Fruit fly (Drosophila melanogaster): Measurements from ENCODE around the gene Lar.

The Lar gene

DNA sequence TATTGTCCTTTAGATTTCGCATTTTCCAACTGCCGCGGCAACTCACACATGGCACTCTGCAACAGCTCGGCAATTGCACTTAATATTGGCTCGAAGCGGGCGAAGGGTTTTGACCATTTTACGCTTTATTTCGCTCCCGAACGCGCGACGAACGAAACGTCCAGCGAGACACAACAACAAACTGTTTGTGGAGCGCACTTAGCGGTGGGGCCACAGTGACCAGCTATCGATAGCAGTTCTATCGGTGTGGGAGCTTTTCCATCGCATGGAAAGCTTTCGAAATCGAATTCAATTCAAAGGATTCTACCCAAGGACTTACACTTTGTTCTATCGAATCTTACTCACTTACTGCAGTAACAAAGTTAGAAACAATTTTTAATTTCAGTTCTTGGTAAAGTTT lies 170.3 kb downstream of the Lar start, which contains the start of gene CG10631:
TSS of gene CG10631 (minus strand) at position 189 of the 400 bp plus-strand sequence.
- TF ChIP-seq Mnt (GFP tag; optimal IDR thresholded peaks at IDR 0.05) (peak; percentile 7), kay (GFP tag; ENCODE audit: borderline replicate concordance) (no peak), CG5204 (GFP tag; optimal IDR thresholded peaks at IDR 0.05) (no peak), CG33017 (tag; optimal IDR thresholded peaks at IDR 0.05) (no peak), Hr96 (GFP tag; optimal IDR thresholded peaks at IDR 0.05) (no peak), bab1 (GFP tag; optimal IDR thresholded peaks at IDR 0.05) (peak; percentile 69), tj (GFP tag; optimal IDR thresholded peaks at IDR 0.05) (no peak), cic (GFP tag; optimal IDR thresholded peaks at IDR 0.05) (no peak)

DNA sequence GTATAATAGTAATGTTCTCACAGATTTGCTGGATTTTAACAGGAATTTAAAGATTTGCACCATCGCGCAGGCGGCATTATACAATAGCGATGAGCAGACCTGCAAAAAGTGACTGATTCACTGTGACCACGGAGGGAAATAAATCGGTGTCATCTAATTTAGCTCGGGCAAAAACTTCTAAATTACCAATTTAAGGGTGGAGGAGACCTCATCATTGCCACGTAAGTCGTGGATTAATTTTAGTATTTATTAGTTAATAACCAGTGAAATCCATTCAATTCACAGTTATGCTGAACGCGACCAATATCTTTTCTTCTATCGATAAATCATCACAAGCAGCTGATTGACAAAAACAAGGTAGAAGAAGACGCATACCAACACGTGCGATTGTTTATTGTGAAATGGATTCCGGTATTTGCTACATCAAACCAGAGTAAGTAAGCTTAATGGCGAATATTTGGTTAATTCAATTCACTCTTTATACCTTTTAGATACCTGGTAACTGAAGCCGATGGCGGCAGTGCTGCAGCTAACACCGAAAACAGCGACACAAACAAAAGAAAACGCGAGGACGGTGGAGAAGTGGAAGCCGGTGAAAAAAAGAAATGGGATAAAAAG lies 172.2 kb downstream of the Lar start, which contains the start of the genes CG10628 and Dus3:
TSS of gene CG10628 (minus strand) at position 105 of the 618 bp plus-strand sequence.
TSS of gene Dus3 (plus strand) at position 369 of the 618 bp plus-strand sequence.
- peak; percentile 81 for TF ChIP-seq CG7045 (GFP tag; optimal IDR thresholded peaks at IDR 0.05)
- peak; percentile 20 for TF ChIP-seq cic (GFP tag; optimal IDR thresholded peaks at IDR 0.05)
- peak; percentile 98 for TF ChIP-seq Mnt (GFP tag; optimal IDR thresholded peaks at IDR 0.05)
- peak; percentile 72 for TF ChIP-seq Clk (GFP tag; optimal IDR thresholded peaks at IDR 0.05)
- peak; percentile 86 for TF ChIP-seq CG7101 (tag; optimal IDR thresholded peaks at IDR 0.05)
- TF ChIP-seq CG14711 (tag; optimal IDR thresholded peaks at IDR 0.05), result peak; percentile 78
- TF ChIP-seq Hr96 (GFP tag; optimal IDR thresholded peaks at IDR 0.05), result peak; percentile 80
- peak; percentile 60 for TF ChIP-seq tj (GFP tag; optimal IDR thresholded peaks at IDR 0.05)
- peak; percentile 62 for TF ChIP-seq pad (GFP tag; optimal IDR thresholded peaks at IDR 0.05)
- TF ChIP-seq Crg-1 (GFP tag; optimal IDR thresholded peaks at IDR 0.05), result peak; percentile 62
- peak; percentile 81 for TF ChIP-seq CG1620 (GFP tag; optimal IDR thresholded peaks at IDR 0.05)
- TF ChIP-seq cnc (optimal IDR thresholded peaks at IDR 0.05), result no peak
- no peak for TF ChIP-seq kay (GFP tag; ENCODE audit: borderline replicate concordance)
- peak; percentile 82 for TF ChIP-seq CG12768 (GFP tag; optimal IDR thresholded peaks at IDR 0.05)
- peak; percentile 81 for TF ChIP-seq CG33017 (tag; optimal IDR thresholded peaks at IDR 0.05)
- peak; percentile 85 for TF ChIP-seq CG11617 (GFP tag; optimal IDR thresholded peaks at IDR 0.05)
- peak; percentile 60 for TF ChIP-seq ovo (GFP tag; optimal IDR thresholded peaks at IDR 0.05)
- TF ChIP-seq toe (GFP tag; optimal IDR thresholded peaks at IDR 0.05), result peak; percentile 88
- peak; percentile 82 for TF ChIP-seq bab1 (GFP tag; optimal IDR thresholded peaks at IDR 0.05)
- peak; percentile 88 for TF ChIP-seq CG5204 (GFP tag; optimal IDR thresholded peaks at IDR 0.05)

DNA sequence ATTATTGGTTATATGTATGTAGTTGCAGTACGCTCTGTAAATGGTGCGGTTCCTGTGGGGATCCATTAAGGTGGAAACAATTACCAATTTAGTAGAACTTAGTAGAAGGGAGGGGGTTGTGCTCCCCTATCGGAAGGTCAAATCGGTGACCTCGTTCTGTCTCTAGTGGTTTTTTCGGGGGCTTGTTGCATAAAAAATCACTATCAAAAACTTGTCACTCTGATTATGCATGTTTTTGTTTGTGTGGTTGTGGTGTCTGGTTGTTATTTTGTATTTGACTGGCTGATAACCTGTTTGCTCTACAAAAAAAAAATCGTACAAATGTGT lies 177.0 kb downstream of the Lar start:
- TF ChIP-seq cic (GFP tag; optimal IDR thresholded peaks at IDR 0.05), result no peak
- TF ChIP-seq CG11617 (GFP tag; optimal IDR thresholded peaks at IDR 0.05), result no peak
- TF ChIP-seq ovo (GFP tag; optimal IDR thresholded peaks at IDR 0.05), result no peak
- TF ChIP-seq CG7101 (tag; optimal IDR thresholded peaks at IDR 0.05), result no peak
- TF ChIP-seq Clk (GFP tag; optimal IDR thresholded peaks at IDR 0.05), result no peak
- no peak for TF ChIP-seq CG1620 (GFP tag; optimal IDR thresholded peaks at IDR 0.05)

DNA sequence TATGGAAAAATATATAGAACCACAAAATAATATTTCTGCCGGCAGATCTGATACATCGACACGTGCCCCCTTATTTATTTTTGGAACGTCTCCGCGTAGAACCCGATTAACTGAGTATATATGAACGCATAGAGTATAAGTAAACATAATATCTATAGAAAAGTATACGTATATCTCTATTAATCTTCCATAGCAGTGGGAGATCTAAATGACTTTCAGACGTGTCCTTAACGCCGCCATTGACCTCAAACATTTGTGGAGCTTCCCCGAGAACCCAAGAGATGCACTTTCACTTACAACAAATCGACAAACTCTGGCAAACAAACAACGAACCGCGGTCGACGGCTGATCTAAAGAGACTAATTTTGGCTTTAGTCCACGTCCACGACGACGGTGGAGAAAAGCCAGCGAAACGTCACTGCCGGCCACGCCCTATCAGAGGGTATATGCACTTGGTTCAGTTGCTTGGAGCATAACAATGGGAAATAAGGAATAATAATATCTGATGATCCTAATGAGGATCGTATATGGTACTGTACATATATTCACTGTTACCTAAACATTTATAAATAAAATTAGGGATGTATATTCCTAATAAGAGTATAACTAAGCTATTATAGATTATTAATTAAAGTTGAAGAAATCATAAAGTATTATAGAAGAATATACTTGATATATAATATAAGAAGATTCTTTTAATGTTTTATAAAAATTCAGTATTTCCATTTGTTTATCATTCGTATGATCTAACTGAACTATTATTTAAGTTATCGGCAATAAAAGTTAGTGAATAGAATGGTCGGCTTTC lies 177.6 kb downstream of the Lar start, which contains the start of gene fbp:
TSS of gene fbp (minus strand) at position 364 of the 808 bp plus-strand sequence.
- peak; percentile 89 for TF ChIP-seq CG11617 (GFP tag; optimal IDR thresholded peaks at IDR 0.05)
- TF ChIP-seq tj (GFP tag; optimal IDR thresholded peaks at IDR 0.05), result peak; percentile 47
- TF ChIP-seq kay (GFP tag; ENCODE audit: borderline replicate concordance), result peak; percentile 39
- no peak for TF ChIP-seq Clk (GFP tag; optimal IDR thresholded peaks at IDR 0.05)
- TF ChIP-seq CG12768 (GFP tag; optimal IDR thresholded peaks at IDR 0.05), result no peak
- peak; percentile 83 for TF ChIP-seq pad (GFP tag; optimal IDR thresholded peaks at IDR 0.05)
- peak; percentile 30 for TF ChIP-seq CG5204 (GFP tag; optimal IDR thresholded peaks at IDR 0.05)
- TF ChIP-seq CG7045 (GFP tag; optimal IDR thresholded peaks at IDR 0.05), result peak; percentile 40
- peak; percentile 45 for TF ChIP-seq ovo (GFP tag; optimal IDR thresholded peaks at IDR 0.05)
- TF ChIP-seq cnc (optimal IDR thresholded peaks at IDR 0.05), result no peak
- no peak for TF ChIP-seq toe (GFP tag; optimal IDR thresholded peaks at IDR 0.05)
- TF ChIP-seq Hr96 (GFP tag; optimal IDR thresholded peaks at IDR 0.05), result peak; percentile 26
- peak; percentile 46 for TF ChIP-seq CG33017 (tag; optimal IDR thresholded peaks at IDR 0.05)
- TF ChIP-seq Mnt (GFP tag; optimal IDR thresholded peaks at IDR 0.05), result peak; percentile 54
- TF ChIP-seq cic (GFP tag; optimal IDR thresholded peaks at IDR 0.05), result peak; percentile 12
- TF ChIP-seq Crg-1 (GFP tag; optimal IDR thresholded peaks at IDR 0.05), result no peak
- TF ChIP-seq bab1 (GFP tag; optimal IDR thresholded peaks at IDR 0.05), result peak; percentile 33
- peak; percentile 68 for TF ChIP-seq CG7101 (tag; optimal IDR thresholded peaks at IDR 0.05)
- peak; percentile 30 for TF ChIP-seq CG1620 (GFP tag; optimal IDR thresholded peaks at IDR 0.05)
- TF ChIP-seq CG14711 (tag; optimal IDR thresholded peaks at IDR 0.05), result peak; percentile 36

DNA sequence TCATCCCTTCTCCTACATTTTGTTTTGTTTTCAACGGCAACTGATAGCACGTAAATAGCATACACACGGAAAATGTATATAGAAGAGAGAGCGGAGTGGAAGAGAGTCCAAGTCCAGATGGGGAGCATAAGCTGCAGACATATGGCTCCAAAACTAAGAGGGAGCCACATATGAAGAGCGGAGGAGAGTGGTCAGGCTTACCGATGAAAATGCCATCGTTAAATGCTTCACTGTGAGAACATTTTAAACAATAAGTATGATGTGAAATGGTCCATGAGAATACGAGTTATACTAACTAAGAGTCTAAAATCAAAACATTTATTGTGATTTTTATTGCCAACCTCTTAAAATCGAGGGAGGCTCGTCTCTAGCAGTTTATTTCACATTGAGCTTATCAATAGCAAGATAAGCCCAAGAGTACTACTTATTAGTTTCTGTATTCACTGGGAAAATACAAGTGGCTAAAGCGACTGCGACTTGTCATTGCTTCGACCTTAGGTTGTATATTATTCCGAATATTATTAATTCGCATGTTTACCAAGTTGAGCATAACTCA lies 178.2 kb downstream of the Lar start:
- TF ChIP-seq CG1620 (GFP tag; optimal IDR thresholded peaks at IDR 0.05), result no peak
- no peak for TF ChIP-seq CG7045 (GFP tag; optimal IDR thresholded peaks at IDR 0.05)
- no peak for TF ChIP-seq kay (GFP tag; ENCODE audit: borderline replicate concordance)
- TF ChIP-seq CG12768 (GFP tag; optimal IDR thresholded peaks at IDR 0.05), result no peak
- no peak for TF ChIP-seq Clk (GFP tag; optimal IDR thresholded peaks at IDR 0.05)
- TF ChIP-seq CG5204 (GFP tag; optimal IDR thresholded peaks at IDR 0.05), result no peak
- no peak for TF ChIP-seq CG7101 (tag; optimal IDR thresholded peaks at IDR 0.05)
- no peak for TF ChIP-seq ovo (GFP tag; optimal IDR thresholded peaks at IDR 0.05)
- TF ChIP-seq cic (GFP tag; optimal IDR thresholded peaks at IDR 0.05), result no peak
- TF ChIP-seq CG14711 (tag; optimal IDR thresholded peaks at IDR 0.05), result no peak
- TF ChIP-seq Crg-1 (GFP tag; optimal IDR thresholded peaks at IDR 0.05), result no peak
- TF ChIP-seq pad (GFP tag; optimal IDR thresholded peaks at IDR 0.05), result no peak
- no peak for TF ChIP-seq CG33017 (tag; optimal IDR thresholded peaks at IDR 0.05)
- no peak for TF ChIP-seq tj (GFP tag; optimal IDR thresholded peaks at IDR 0.05)
- TF ChIP-seq toe (GFP tag; optimal IDR thresholded peaks at IDR 0.05), result no peak
- no peak for TF ChIP-seq Mnt (GFP tag; optimal IDR thresholded peaks at IDR 0.05)
- TF ChIP-seq bab1 (GFP tag; optimal IDR thresholded peaks at IDR 0.05), result no peak
- no peak for TF ChIP-seq CG11617 (GFP tag; optimal IDR thresholded peaks at IDR 0.05)
- TF ChIP-seq cnc (optimal IDR thresholded peaks at IDR 0.05), result no peak

Measured in whole organism, adult.